Worm (Caenorhabditis elegans) whole organism, L1 larva: ENCODE results near the gene nhr-140.

Source experiments
- C34B4.2 ChIP-seq: sonication (generic microtip); optimal IDR thresholded peaks from 2 replicates; lab custom pipeline; 2017; ENCODE audit warnings: mild to moderate bottlenecking, missing genetic modification characterization, missing compliant biosample characterization
- alr-1 ChIP-seq: fragments of 200-800 bp; sonication (Bioruptor generic); optimal IDR thresholded peaks from 2 replicates; lab custom pipeline; 2018; ENCODE audit warnings: borderline replicate concordance, mild to moderate bottlenecking, missing genetic modification characterization, missing compliant biosample characterization
- ama-1 ChIP-seq: fragments of 150-350 bp; optimal IDR thresholded peaks from 2 replicates; lab custom pipeline; 2014
- ceh-8 ChIP-seq: fragments of 200-800 bp; sonication (Bioruptor generic); optimal IDR thresholded peaks from 2 replicates; lab custom pipeline; 2018; ENCODE audit warnings: mild to moderate bottlenecking, missing genetic modification characterization, moderate library complexity, missing compliant biosample characterization
- ceh-88 ChIP-seq: fragments of 200-800 bp; sonication (Bioruptor generic); IDR thresholded peaks from 2 replicates; pipeline ENCODE4 v1.3.6; 2022; ENCODE audit warnings: missing genetic modification characterization, missing compliant biosample characterization
- ceh-90 ChIP-seq: sonication (generic microtip); optimal IDR thresholded peaks from 2 replicates; lab custom pipeline; 2016; ENCODE audit warnings: missing genetic modification characterization, missing compliant biosample characterization
- ces-1 ChIP-seq: fragments of 150-350 bp; optimal IDR thresholded peaks from 2 replicates; lab custom pipeline; 2014; ENCODE audit warnings: missing biosample characterization, missing genetic modification reagents, missing genetic modification characterization
- efl-1 ChIP-seq, 4 experiments: fragments of 150-350 bp; optimal IDR thresholded peaks in 3 of 4; peaks in 1 of 4; 1 replicate in 1 of 4; 2 replicates in 3 of 4; lab custom pipeline; 2014; ENCODE audit warnings: missing biosample characterization in 2 of 4, missing genetic modification characterization in 2 of 4, missing genetic modification reagents in 2 of 4
- egl-13 ChIP-seq: sonication (generic microtip); optimal IDR thresholded peaks from 2 replicates; lab custom pipeline; 2016; ENCODE audit warnings: missing genotype, missing genetic modification reagents, missing genetic modification characterization, missing compliant biosample characterization
- fkh-10 ChIP-seq: sonication (generic microtip); optimal IDR thresholded peaks from 2 replicates; lab custom pipeline; 2017; ENCODE audit warnings: missing biosample characterization, missing genetic modification reagents, missing genetic modification characterization
- fkh-4 ChIP-seq: sonication (generic microtip); optimal IDR thresholded peaks from 2 replicates; lab custom pipeline; 2016; ENCODE audit warnings: missing compliant biosample characterization, missing genetic modification characterization, borderline replicate concordance
- fkh-8 ChIP-seq: sonication (generic microtip); optimal IDR thresholded peaks from 2 replicates; lab custom pipeline; 2016; ENCODE audit warnings: mild to moderate bottlenecking, missing genetic modification characterization, missing compliant biosample characterization
- grh-1 ChIP-seq: fragments of 200-800 bp; sonication (Bioruptor generic); IDR thresholded peaks from 2 replicates; pipeline ENCODE4 v1.3.6; 2022; ENCODE audit warnings: missing genetic modification reagents, missing genetic modification characterization, missing compliant biosample characterization
- hlh-17 ChIP-seq: fragments of 200-800 bp; sonication (Bioruptor generic); optimal IDR thresholded peaks from 2 replicates; lab custom pipeline; 2018; ENCODE audit warnings: missing genetic modification characterization, mild to moderate bottlenecking, missing compliant biosample characterization, moderate library complexity, borderline replicate concordance
- hpl-2 ChIP-seq: fragments of 150-350 bp; optimal IDR thresholded peaks from 2 replicates; lab custom pipeline; 2014; ENCODE audit warnings: missing biosample characterization, missing genetic modification reagents, missing genetic modification characterization
- irx-1 ChIP-seq: sonication (generic microtip); optimal IDR thresholded peaks from 2 replicates; lab custom pipeline; 2016; ENCODE audit warnings: missing genetic modification characterization, missing compliant biosample characterization
- jun-1 ChIP-seq: fragments of 150-350 bp; optimal IDR thresholded peaks from 2 replicates; lab custom pipeline; 2014; ENCODE audit warnings: missing biosample characterization, missing genetic modification reagents, missing genetic modification characterization
- lin-13 ChIP-seq: fragments of 150-350 bp; optimal IDR thresholded peaks from 2 replicates; lab custom pipeline; 2014; ENCODE audit warnings: missing biosample characterization, missing genetic modification reagents, missing genetic modification characterization
- lin-14 ChIP-seq: fragments of 200-800 bp; sonication (Bioruptor generic); optimal IDR thresholded peaks from 2 replicates; lab custom pipeline; 2018; ENCODE audit warnings: mild to moderate bottlenecking, missing genetic modification characterization, moderate library complexity, missing compliant biosample characterization
- lin-15B ChIP-seq: fragments of 150-350 bp; sonication (generic microtip); optimal IDR thresholded peaks from 3 replicates; lab custom pipeline; 2014; ENCODE audit warnings: missing biosample characterization, missing genetic modification characterization
- lin-35 ChIP-seq, 2 experiments: fragments of 150-350 bp; optimal IDR thresholded peaks; 2 replicates each; lab custom pipeline; 2014; ENCODE audit warnings: missing biosample characterization in 2 of 2, missing genetic modification characterization in 2 of 2, missing genetic modification reagents in 2 of 2
- lir-3 ChIP-seq: sonication (generic microtip); optimal IDR thresholded peaks from 2 replicates; lab custom pipeline; 2016; ENCODE audit warnings: mild to moderate bottlenecking, missing genetic modification characterization, moderate library complexity, missing compliant biosample characterization; ENCODE audit not compliant: poor library complexity
- lsy-2 ChIP-seq, 2 experiments: fragments of 150-350 bp; optimal IDR thresholded peaks; 2 replicates each; lab custom pipeline; 2014; ENCODE audit warnings: missing biosample characterization in 2 of 2, missing genetic modification characterization in 2 of 2
- nhr-12 ChIP-seq: sonication (generic microtip); optimal IDR thresholded peaks from 2 replicates; lab custom pipeline; 2017; ENCODE audit warnings: missing biosample characterization, missing genetic modification characterization
- nhr-20 ChIP-seq: sonication (generic microtip); optimal IDR thresholded peaks from 2 replicates; lab custom pipeline; 2016; ENCODE audit warnings: mild to moderate bottlenecking, missing genetic modification characterization, missing compliant biosample characterization
- nhr-237 ChIP-seq: fragments of 150-350 bp; optimal IDR thresholded peaks from 2 replicates; lab custom pipeline; 2014; ENCODE audit warnings: missing biosample characterization, missing genetic modification characterization
- nhr-71 ChIP-seq: sonication (generic microtip); optimal IDR thresholded peaks from 2 replicates; lab custom pipeline; 2016; ENCODE audit warnings: mild to moderate bottlenecking, missing genetic modification characterization, moderate library complexity, missing compliant biosample characterization
- nhr-84 ChIP-seq: sonication (generic microtip); optimal IDR thresholded peaks from 2 replicates; lab custom pipeline; 2017; ENCODE audit warnings: missing biosample characterization, missing genetic modification characterization
- pag-3 ChIP-seq: sonication (generic microtip); optimal IDR thresholded peaks from 2 replicates; lab custom pipeline; 2017; ENCODE audit warnings: missing genetic modification characterization, mild to moderate bottlenecking, missing compliant biosample characterization, antibody characterized with exemption, borderline replicate concordance; ENCODE audit not compliant: insufficient read depth
- pax-3 ChIP-seq: fragments of 200-800 bp; sonication (Bioruptor generic); optimal IDR thresholded peaks from 2 replicates; lab custom pipeline; 2018; ENCODE audit warnings: mild to moderate bottlenecking, missing genetic modification characterization, moderate library complexity, missing compliant biosample characterization
- rnt-1 ChIP-seq: sonication (generic microtip); optimal IDR thresholded peaks from 2 replicates; lab custom pipeline; 2016; ENCODE audit warnings: mild to moderate bottlenecking, missing genetic modification characterization, moderate library complexity, missing compliant biosample characterization
- snpc-4 ChIP-seq: fragments of 150-350 bp; optimal IDR thresholded peaks from 2 replicates; lab custom pipeline; 2014; ENCODE audit warnings: missing biosample characterization, missing genetic modification characterization
- sptf-1 ChIP-seq: fragments of 150-350 bp; optimal IDR thresholded peaks from 2 replicates; lab custom pipeline; 2014; ENCODE audit warnings: missing biosample characterization, missing genetic modification characterization
- swsn-7 ChIP-seq: sonication (generic microtip); optimal IDR thresholded peaks from 2 replicates; lab custom pipeline; 2016; ENCODE audit warnings: missing genetic modification characterization, missing compliant biosample characterization
- tbx-2 ChIP-seq: sonication (generic microtip); optimal IDR thresholded peaks from 2 replicates; lab custom pipeline; 2016; ENCODE audit warnings: missing genetic modification characterization, missing compliant biosample characterization
- tlp-1 ChIP-seq: fragments of 150-350 bp; optimal IDR thresholded peaks from 2 replicates; lab custom pipeline; 2014; ENCODE audit warnings: missing biosample characterization, missing genetic modification characterization
- unc-130 ChIP-seq: fragments of 150-350 bp; optimal IDR thresholded peaks from 2 replicates; lab custom pipeline; 2017; ENCODE audit warnings: missing biosample characterization, missing genetic modification characterization, inconsistent platforms
- unc-86 ChIP-seq: sonication (generic microtip); optimal IDR thresholded peaks from 2 replicates; lab custom pipeline; 2016; ENCODE audit warnings: missing genetic modification characterization, missing compliant biosample characterization
- unc-98 ChIP-seq: fragments of 200-800 bp; sonication (Bioruptor generic); IDR thresholded peaks from 2 replicates; pipeline ENCODE4 v1.3.6; 2022; ENCODE audit warnings: missing genetic modification characterization, missing compliant biosample characterization
- xbp-1 ChIP-seq: sonication (generic microtip); optimal IDR thresholded peaks from 2 replicates; lab custom pipeline; 2016; ENCODE audit warnings: missing genetic modification characterization, missing compliant biosample characterization
- zag-1 ChIP-seq: fragments of 150-350 bp; optimal IDR thresholded peaks from 2 replicates; lab custom pipeline; 2014; ENCODE audit warnings: missing biosample characterization, missing genetic modification characterization

Gene nhr-140

ce11 chrV:6993999-6994398 is 4.5 kb upstream of the nhr-140 start (continued):
- no peak for TF ChIP-seq ceh-8 (GFP tag; lab: Kevin White, UChicago)
- no peak for TF ChIP-seq ceh-90 (tag; lab: Kevin White, UChicago)
- TF ChIP-seq hpl-2 (GFP tag; lab: Kevin White, UChicago), result peak; percentile 30
- TF ChIP-seq nhr-71 (tag; lab: Kevin White, UChicago), result peak; percentile 85
- peak; percentile 29 for TF ChIP-seq irx-1
- no peak for TF ChIP-seq ces-1 (GFP tag; lab: Kevin White, UChicago)
- TF ChIP-seq tlp-1 (tag; lab: Kevin White, UChicago), result no peak
- TF ChIP-seq grh-1 (GFP tag; lab: Robert Waterston, UW), result 0 out of 2 replicates have a peak, but pooled peaks have one; percentile 30
- TF ChIP-seq egl-13 (tag; lab: Kevin White, UChicago), result no peak
- TF ChIP-seq nhr-12 (tag; lab: Kevin White, UChicago), result no peak
- TF ChIP-seq tbx-2 (tag; lab: Kevin White, UChicago), result peak; percentile 78
- TF ChIP-seq efl-1 (optimal IDR thresholded peaks at IDR 0.05; lab: Kevin White, UChicago), result no peak
- peak in 1 of 2 experiments; percentile 76 for TF ChIP-seq efl-1 (GFP tag; optimal IDR thresholded peaks at IDR 0.05 in 1 of 2; lab: Kevin White, UChicago)
- no peak for TF ChIP-seq ceh-88 (GFP tag; lab: Robert Waterston, UW)
- TF ChIP-seq sptf-1, result no peak
- peak; percentile 25 for TF ChIP-seq jun-1 (tag; lab: Kevin White, UChicago)
- TF ChIP-seq lsy-2 (tag; optimal IDR thresholded peaks at IDR 0.05; lab: Kevin White, UChicago), result peak; percentile 22 to 24
- TF ChIP-seq fkh-8 (tag; lab: Kevin White, UChicago), result peak; percentile 90
- TF ChIP-seq nhr-84 (tag; lab: Kevin White, UChicago), result no peak
- TF ChIP-seq pag-3 (tag; lab: Kevin White, UChicago), result no peak
- no peak for TF ChIP-seq unc-98
- TF ChIP-seq C34B4.2 (tag; lab: Kevin White, UChicago), result no peak
- peak; percentile 93 for TF ChIP-seq nhr-20 (tag; lab: Kevin White, UChicago)

DNA sequence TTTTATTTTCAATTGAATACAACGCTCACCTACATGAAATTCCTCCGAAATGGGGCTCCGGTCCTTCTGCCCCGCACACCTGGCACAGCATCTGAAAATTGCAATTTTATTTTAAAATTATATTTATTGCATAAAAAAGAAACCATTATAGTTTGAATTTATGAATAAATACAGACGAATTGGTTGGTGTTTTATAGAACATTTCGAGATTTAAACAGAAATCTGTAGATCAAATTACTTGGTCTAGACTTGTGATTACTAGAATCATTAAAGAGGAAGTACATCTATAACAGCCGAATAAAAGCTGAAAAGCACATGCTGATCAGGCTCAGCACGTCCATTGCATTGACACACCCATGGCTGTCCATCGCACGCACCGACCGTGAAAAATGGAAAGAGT is 2.3 kb upstream of the nhr-140 start, which contains the start of gene nhr-162:
Gene nhr-162, minus strand, starts transcription at position 101 of the 400 bp plus-strand sequence.
- TF ChIP-seq lin-35 (GFP tag; optimal IDR thresholded peaks at IDR 0.05; lab: Kevin White, UChicago) (no peak), fkh-10 (no peak), lin-13 (GFP tag; lab: Kevin White, UChicago) (no peak), fkh-8 (tag; lab: Kevin White, UChicago) (peak; percentile 24), ama-1 (lab: Kevin White, UChicago) (no peak), lin-15B (no peak)

ce11 chrV:6987673-6988072 is 1.8 kb downstream of the nhr-140 start, which contains the start of gene nhr-139:
TSS of gene nhr-139 (minus strand) at chrV:6987773.
- no peak for TF ChIP-seq ceh-90 (tag; lab: Kevin White, UChicago)
- TF ChIP-seq fkh-4 (tag; lab: Kevin White, UChicago), result no peak
- no peak for TF ChIP-seq snpc-4 (tag; lab: Kevin White, UChicago)
- no peak for TF ChIP-seq lir-3
- TF ChIP-seq unc-98, result no peak
- no peak for TF ChIP-seq swsn-7 (tag; lab: Kevin White, UChicago)
- TF ChIP-seq grh-1 (GFP tag; lab: Robert Waterston, UW), result no peak
- no peak for TF ChIP-seq ceh-88 (GFP tag; lab: Robert Waterston, UW)

DNA sequence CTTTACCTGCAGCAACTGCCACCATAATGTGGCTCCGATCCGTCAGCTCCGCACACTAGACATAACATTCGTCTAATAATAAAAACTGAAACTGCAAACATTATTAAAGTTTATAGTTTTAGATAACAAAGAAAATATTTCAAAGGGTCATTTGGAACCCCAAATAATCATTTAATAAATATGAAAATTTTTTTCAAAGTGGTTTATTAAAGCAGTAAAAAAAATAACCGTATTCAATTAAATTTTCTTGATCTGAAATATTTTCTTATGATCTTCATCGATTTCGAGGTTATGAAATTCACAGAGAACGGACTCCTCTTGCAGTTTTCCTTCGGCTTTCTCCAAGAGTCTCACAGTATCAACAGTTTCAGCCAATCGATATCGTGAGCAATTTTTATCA is 3.5 kb downstream of the nhr-140 start, which contains the start of gene nhr-163:
Gene nhr-163, minus strand, starts transcription at position 101 of the 400 bp plus-strand sequence.
- no peak for TF ChIP-seq nhr-20 (tag; lab: Kevin White, UChicago)
- TF ChIP-seq rnt-1 (tag; lab: Kevin White, UChicago), result no peak
- no peak for TF ChIP-seq alr-1

DNA sequence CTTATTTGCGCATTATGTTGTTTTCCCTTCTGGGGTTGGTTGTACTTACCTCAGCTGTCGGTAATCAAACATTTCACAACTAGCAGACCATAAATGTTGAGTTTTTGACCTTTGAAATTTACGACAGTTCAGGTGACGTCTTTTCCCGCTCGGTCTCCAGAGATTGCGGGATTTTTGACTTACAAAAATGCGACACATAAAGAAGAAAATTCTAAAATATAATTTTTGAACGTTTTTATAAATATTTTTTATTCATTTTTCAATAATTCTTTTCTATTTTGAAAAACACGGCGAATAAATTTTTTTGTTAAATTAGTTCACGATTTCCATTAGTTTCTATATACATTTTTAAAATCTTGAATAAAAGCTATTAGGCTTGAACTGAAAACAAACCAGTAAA is 6.7 kb downstream of the nhr-140 start, which contains the start of gene nhr-161:
Gene nhr-161, minus strand, starts transcription at position 101 of the 400 bp plus-strand sequence.
- TF ChIP-seq xbp-1 (tag; lab: Kevin White, UChicago) (no peak), tbx-2 (tag; lab: Kevin White, UChicago) (no peak), fkh-10 (no peak), zag-1 (tag; lab: Kevin White, UChicago) (no peak), nhr-84 (tag; lab: Kevin White, UChicago) (no peak), hlh-17 (GFP tag; lab: Kevin White, UChicago) (no peak), jun-1 (tag; lab: Kevin White, UChicago) (no peak), lin-14 (no peak), unc-130 (tag; lab: Kevin White, UChicago) (no peak), unc-86 (tag; lab: Kevin White, UChicago) (no peak), alr-1 (no peak), lin-15B (no peak), nhr-237 (no peak), fkh-4 (tag; lab: Kevin White, UChicago) (no peak), pax-3 (tag; lab: Kevin White, UChicago) (no peak)
